Worm (Caenorhabditis elegans): ENCODE results near the gene F36D4.4.

DNA sequence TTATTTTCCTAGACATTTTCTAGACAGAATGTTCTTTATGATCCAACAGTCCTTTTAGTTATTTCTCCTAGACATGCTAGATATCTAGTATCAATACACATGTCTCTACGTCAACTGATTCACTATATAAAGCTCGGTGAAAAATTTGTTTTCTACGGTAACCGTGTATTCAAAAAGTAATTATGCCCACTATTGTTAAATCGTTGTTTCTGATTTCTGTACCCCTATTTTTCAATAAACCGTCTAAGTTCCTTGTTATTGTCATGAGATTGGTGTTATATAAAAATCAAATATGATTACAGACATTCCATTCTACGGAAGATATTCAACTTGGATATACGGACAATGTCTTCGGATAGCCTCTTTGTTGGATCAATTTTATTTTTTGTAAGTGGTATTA is 61.5 kb downstream of the F36D4.4 start, which contains the start of gene srx-46:
- no peak for TF ChIP-seq flh-1 (GFP tag; optimal IDR thresholded peaks at IDR 0.05)
- no peak for TF ChIP-seq nhr-76 (tag; optimal IDR thresholded peaks at IDR 0.05)
- TF ChIP-seq unc-39 (tag; optimal IDR thresholded peaks at IDR 0.05): no peak
- no peak for TF ChIP-seq snpc-4 (tag; optimal IDR thresholded peaks at IDR 0.05)
- TF ChIP-seq ceh-39 (tag; optimal IDR thresholded peaks at IDR 0.05): no peak
- TF ChIP-seq sptf-1 (tag; optimal IDR thresholded peaks at IDR 0.05): no peak
- TF ChIP-seq unc-120 (tag; optimal IDR thresholded peaks at IDR 0.05; ENCODE audit: poor library complexity, severe bottlenecking): no peak
- TF ChIP-seq pha-4 (tag; optimal IDR thresholded peaks at IDR 0.05): no peak
- no peak for TF ChIP-seq lin-13 (tag; optimal IDR thresholded peaks at IDR 0.05)
- TF ChIP-seq lsy-2 (tag; optimal IDR thresholded peaks at IDR 0.05): no peak
- TF ChIP-seq drap-1 (GFP tag; optimal IDR thresholded peaks at IDR 0.05): no peak
